Worm (Caenorhabditis elegans) whole organism, L1 larva: ENCODE measurements around the gene K09A9.6.
A peak's percentile ranks its signal among the peaks of the same experiment; 100 is the strongest.

ENCODE experiments used
- C04F5.9 ChIP-seq: sonication (generic microtip); optimal IDR thresholded peaks from 2 replicates; lab custom pipeline; 2016; ENCODE audit warnings: missing genetic modification characterization, missing compliant biosample characterization
- C16A3.4 ChIP-seq: fragments of 150-350 bp; optimal IDR thresholded peaks from 2 replicates; lab custom pipeline; 2014; ENCODE audit warnings: missing biosample characterization, missing genetic modification characterization
- C34B4.2 ChIP-seq: sonication (generic microtip); optimal IDR thresholded peaks from 2 replicates; lab custom pipeline; 2017; ENCODE audit warnings: mild to moderate bottlenecking, missing genetic modification characterization, missing compliant biosample characterization
- F16B12.6 ChIP-seq: fragments of 150-350 bp; optimal IDR thresholded peaks from 2 replicates; lab custom pipeline; 2014; ENCODE audit warnings: missing biosample characterization, missing genetic modification characterization
- Y116A8C.19 ChIP-seq: sonication (generic microtip); optimal IDR thresholded peaks from 2 replicates; lab custom pipeline; 2016; ENCODE audit warnings: missing compliant biosample characterization, missing genetic modification characterization, borderline replicate concordance
- aha-1 ChIP-seq: fragments of 150-350 bp; optimal IDR thresholded peaks from 2 replicates; lab custom pipeline; 2014; ENCODE audit warnings: missing biosample characterization, missing genetic modification characterization
- alr-1 ChIP-seq: fragments of 200-800 bp; sonication (Bioruptor generic); optimal IDR thresholded peaks from 2 replicates; lab custom pipeline; 2018; ENCODE audit warnings: borderline replicate concordance, mild to moderate bottlenecking, missing genetic modification characterization, missing compliant biosample characterization
- aly-2 ChIP-seq: fragments of 150-350 bp; optimal IDR thresholded peaks from 2 replicates; lab custom pipeline; 2014; ENCODE audit warnings: missing biosample characterization, missing genetic modification characterization
- ama-1 ChIP-seq: fragments of 150-350 bp; optimal IDR thresholded peaks from 2 replicates; lab custom pipeline; 2014
- blmp-1 ChIP-seq: fragments of 150-350 bp; optimal IDR thresholded peaks from 2 replicates; lab custom pipeline; 2014; ENCODE audit warnings: missing biosample characterization, missing genetic modification characterization
- ceh-63 ChIP-seq: fragments of 200-800 bp; sonication (Bioruptor generic); optimal IDR thresholded peaks from 2 replicates; lab custom pipeline; 2018; ENCODE audit warnings: mild to moderate bottlenecking, missing genetic modification characterization, missing compliant biosample characterization
- ceh-8 ChIP-seq: fragments of 200-800 bp; sonication (Bioruptor generic); optimal IDR thresholded peaks from 2 replicates; lab custom pipeline; 2018; ENCODE audit warnings: mild to moderate bottlenecking, missing genetic modification characterization, moderate library complexity, missing compliant biosample characterization
- ceh-82 ChIP-seq, 3 experiments: fragments of 150-350 bp in 1 of 3; sonication (generic microtip) in 2 of 3; optimal IDR thresholded peaks; 2 replicates each; lab custom pipeline; 2014 to 2017; ENCODE audit warnings: missing biosample characterization in 3 of 3, missing genetic modification characterization in 3 of 3
- ceh-88 ChIP-seq: fragments of 200-800 bp; sonication (Bioruptor generic); IDR thresholded peaks from 2 replicates; pipeline ENCODE4 v1.3.6; 2022; ENCODE audit warnings: missing genetic modification characterization, missing compliant biosample characterization
- dpl-1 ChIP-seq, 3 experiments: fragments of 150-350 bp in 2 of 3; sonication (generic microtip) in 1 of 3; optimal IDR thresholded peaks; 2 replicates each; lab custom pipeline; 2014 to 2017; ENCODE audit warnings: missing biosample characterization in 3 of 3, missing genetic modification characterization in 3 of 3, missing genetic modification reagents in 3 of 3
- efl-1 ChIP-seq, 4 experiments: fragments of 150-350 bp; optimal IDR thresholded peaks in 3 of 4; peaks in 1 of 4; 1 replicate in 1 of 4; 2 replicates in 3 of 4; lab custom pipeline; 2014; ENCODE audit warnings: missing biosample characterization in 2 of 4, missing genetic modification characterization in 2 of 4, missing genetic modification reagents in 2 of 4
- egl-13 ChIP-seq: sonication (generic microtip); optimal IDR thresholded peaks from 2 replicates; lab custom pipeline; 2016; ENCODE audit warnings: missing genotype, missing genetic modification reagents, missing genetic modification characterization, missing compliant biosample characterization
- egl-27 ChIP-seq, 2 experiments: fragments of 150-350 bp in 1 of 2; sonication (generic microtip); optimal IDR thresholded peaks; 3 replicates each; lab custom pipeline; 2017 to 2018; ENCODE audit warnings: missing biosample characterization in 2 of 2, missing genetic modification characterization in 2 of 2, missing genetic modification reagents in 2 of 2
- elt-3 ChIP-seq, 6 experiments: fragments of 150-350 bp in 1 of 6; sonication (generic microtip); optimal IDR thresholded peaks; 2 replicates each; lab custom pipeline; 2017 to 2018; ENCODE audit warnings: missing biosample characterization in 6 of 6, missing genetic modification characterization in 6 of 6, inconsistent platforms in 1 of 6
- ets-5 ChIP-seq: fragments of 200-800 bp; sonication (Bioruptor generic); IDR thresholded peaks from 2 replicates; pipeline ENCODE4 v1.3.6; 2022; ENCODE audit warnings: missing genetic modification characterization, missing compliant biosample characterization
- fkh-4 ChIP-seq: sonication (generic microtip); optimal IDR thresholded peaks from 2 replicates; lab custom pipeline; 2016; ENCODE audit warnings: missing compliant biosample characterization, missing genetic modification characterization, borderline replicate concordance
- fkh-8 ChIP-seq: sonication (generic microtip); optimal IDR thresholded peaks from 2 replicates; lab custom pipeline; 2016; ENCODE audit warnings: mild to moderate bottlenecking, missing genetic modification characterization, missing compliant biosample characterization
- grh-1 ChIP-seq: fragments of 200-800 bp; sonication (Bioruptor generic); IDR thresholded peaks from 2 replicates; pipeline ENCODE4 v1.3.6; 2022; ENCODE audit warnings: missing genetic modification reagents, missing genetic modification characterization, missing compliant biosample characterization
- irx-1 ChIP-seq: sonication (generic microtip); optimal IDR thresholded peaks from 2 replicates; lab custom pipeline; 2016; ENCODE audit warnings: missing genetic modification characterization, missing compliant biosample characterization
- jun-1 ChIP-seq: fragments of 150-350 bp; optimal IDR thresholded peaks from 2 replicates; lab custom pipeline; 2014; ENCODE audit warnings: missing biosample characterization, missing genetic modification reagents, missing genetic modification characterization
- lin-13 ChIP-seq: fragments of 150-350 bp; optimal IDR thresholded peaks from 2 replicates; lab custom pipeline; 2014; ENCODE audit warnings: missing biosample characterization, missing genetic modification reagents, missing genetic modification characterization
- lin-14 ChIP-seq: fragments of 200-800 bp; sonication (Bioruptor generic); optimal IDR thresholded peaks from 2 replicates; lab custom pipeline; 2018; ENCODE audit warnings: mild to moderate bottlenecking, missing genetic modification characterization, moderate library complexity, missing compliant biosample characterization
- mab-9 ChIP-seq: fragments of 200-800 bp; sonication (Bioruptor generic); IDR thresholded peaks from 2 replicates; pipeline ENCODE4 v1.3.6; 2022; ENCODE audit warnings: missing genetic modification reagents, missing genetic modification characterization, missing compliant biosample characterization
- mep-1 ChIP-seq: fragments of 150-350 bp; optimal IDR thresholded peaks from 2 replicates; lab custom pipeline; 2014; ENCODE audit warnings: missing biosample characterization, missing genetic modification characterization
- nhr-11 ChIP-seq: fragments of 150-350 bp; optimal IDR thresholded peaks from 2 replicates; lab custom pipeline; 2014; ENCODE audit warnings: missing biosample characterization, missing genetic modification characterization
- nhr-12 ChIP-seq: sonication (generic microtip); optimal IDR thresholded peaks from 2 replicates; lab custom pipeline; 2017; ENCODE audit warnings: missing biosample characterization, missing genetic modification characterization
- nhr-19 ChIP-seq: fragments of 200-800 bp; sonication (Bioruptor generic); conservative IDR thresholded peaks from 2 replicates; pipeline ENCODE4 v1.3.6; 2022; ENCODE audit warnings: missing genetic modification characterization, missing compliant biosample characterization
- nhr-237 ChIP-seq: fragments of 150-350 bp; optimal IDR thresholded peaks from 2 replicates; lab custom pipeline; 2014; ENCODE audit warnings: missing biosample characterization, missing genetic modification characterization
- nhr-28 ChIP-seq: fragments of 150-350 bp; optimal IDR thresholded peaks from 2 replicates; lab custom pipeline; 2014; ENCODE audit warnings: missing biosample characterization, missing genetic modification characterization
- nhr-71 ChIP-seq: sonication (generic microtip); optimal IDR thresholded peaks from 2 replicates; lab custom pipeline; 2016; ENCODE audit warnings: mild to moderate bottlenecking, missing genetic modification characterization, moderate library complexity, missing compliant biosample characterization
- nhr-76 ChIP-seq: sonication (generic microtip); optimal IDR thresholded peaks from 2 replicates; lab custom pipeline; 2017; ENCODE audit warnings: missing biosample characterization, missing genetic modification characterization
- nhr-77 ChIP-seq: fragments of 150-350 bp; optimal IDR thresholded peaks from 2 replicates; lab custom pipeline; 2014; ENCODE audit warnings: missing biosample characterization, missing genetic modification characterization
- nhr-84 ChIP-seq: sonication (generic microtip); optimal IDR thresholded peaks from 2 replicates; lab custom pipeline; 2017; ENCODE audit warnings: missing biosample characterization, missing genetic modification characterization
- nhr-85 ChIP-seq: sonication (generic microtip); peaks from one replicate; lab custom pipeline; 2016; ENCODE audit warnings: missing genetic modification characterization, inconsistent platforms, missing compliant biosample characterization
- pax-3 ChIP-seq: fragments of 200-800 bp; sonication (Bioruptor generic); optimal IDR thresholded peaks from 2 replicates; lab custom pipeline; 2018; ENCODE audit warnings: mild to moderate bottlenecking, missing genetic modification characterization, moderate library complexity, missing compliant biosample characterization
- pqm-1 ChIP-seq: sonication (generic microtip); optimal IDR thresholded peaks from 3 replicates; lab custom pipeline; 2017; ENCODE audit warnings: missing biosample characterization, missing genetic modification characterization
- skn-1 ChIP-seq: fragments of 150-350 bp; optimal IDR thresholded peaks from 2 replicates; lab custom pipeline; 2014; ENCODE audit warnings: missing biosample characterization, missing genetic modification characterization
- snpc-4 ChIP-seq: fragments of 150-350 bp; optimal IDR thresholded peaks from 2 replicates; lab custom pipeline; 2014; ENCODE audit warnings: missing biosample characterization, missing genetic modification characterization
- snu-23 ChIP-seq: sonication (generic microtip); optimal IDR thresholded peaks from 2 replicates; lab custom pipeline; 2016; ENCODE audit warnings: missing genetic modification characterization, missing compliant biosample characterization
- swsn-7 ChIP-seq: sonication (generic microtip); optimal IDR thresholded peaks from 2 replicates; lab custom pipeline; 2016; ENCODE audit warnings: missing genetic modification characterization, missing compliant biosample characterization
- tbx-2 ChIP-seq: sonication (generic microtip); optimal IDR thresholded peaks from 2 replicates; lab custom pipeline; 2016; ENCODE audit warnings: missing genetic modification characterization, missing compliant biosample characterization
- tlp-1 ChIP-seq: fragments of 150-350 bp; optimal IDR thresholded peaks from 2 replicates; lab custom pipeline; 2014; ENCODE audit warnings: missing biosample characterization, missing genetic modification characterization
- unc-130 ChIP-seq: fragments of 150-350 bp; optimal IDR thresholded peaks from 2 replicates; lab custom pipeline; 2017; ENCODE audit warnings: missing biosample characterization, missing genetic modification characterization, inconsistent platforms
- unc-86 ChIP-seq: sonication (generic microtip); optimal IDR thresholded peaks from 2 replicates; lab custom pipeline; 2016; ENCODE audit warnings: missing genetic modification characterization, missing compliant biosample characterization
- unc-98 ChIP-seq: fragments of 200-800 bp; sonication (Bioruptor generic); IDR thresholded peaks from 2 replicates; pipeline ENCODE4 v1.3.6; 2022; ENCODE audit warnings: missing genetic modification characterization, missing compliant biosample characterization
- vab-15 ChIP-seq: sonication (generic microtip); optimal IDR thresholded peaks from 2 replicates; lab custom pipeline; 2017; ENCODE audit warnings: missing genotype, mild to moderate bottlenecking, missing genetic modification characterization, missing compliant biosample characterization
- zip-4 ChIP-seq: fragments of 200-800 bp; sonication (Bioruptor generic); optimal IDR thresholded peaks from 2 replicates; lab custom pipeline; 2018; ENCODE audit warnings: mild to moderate bottlenecking, missing genetic modification characterization, moderate library complexity, missing compliant biosample characterization
- ztf-4 ChIP-seq: fragments of 150-350 bp; optimal IDR thresholded peaks from 2 replicates; lab custom pipeline; 2014; ENCODE audit warnings: missing biosample characterization, missing genetic modification characterization

The K09A9.6 gene

ce11 chrX:15626119-15626850 lies 49.2 kb downstream of the K09A9.6 start (continued):
- TF ChIP-seq grh-1 (peak; percentile 51; the same call in 1 of the 2 replicates), swsn-7 (tag; lab: Kevin White, UChicago) (no peak), pqm-1 (no peak), egl-27 (tag; optimal IDR thresholded peaks at IDR 0.05; lab: Kevin White, UChicago) (no peak), nhr-77 (no peak), ceh-82 (tag; optimal IDR thresholded peaks at IDR 0.05; lab: Kevin White, UChicago) (no peak), F16B12.6 (tag; lab: Kevin White, UChicago) (no peak), snu-23 (GFP tag; lab: Kevin White, UChicago) (peak; percentile 40), unc-98 (GFP tag; lab: Robert Waterston, UW) (no peak), mep-1 (tag; lab: Kevin White, UChicago) (no peak), blmp-1 (tag; lab: Kevin White, UChicago) (peak; percentile 31), elt-3 (tag; optimal IDR thresholded peaks at IDR 0.05; lab: Kevin White, UChicago) (peak in 3 of 6 experiments; percentile 19 to 80 (median 62)), pax-3 (tag; lab: Kevin White, UChicago) (no peak), tbx-2 (tag; lab: Kevin White, UChicago) (no peak), Y116A8C.19 (tag; lab: Kevin White, UChicago) (no peak), tlp-1 (tag; lab: Kevin White, UChicago) (no peak), ceh-63 (no peak), zip-4 (GFP tag; lab: Kevin White, UChicago) (no peak), nhr-12 (no peak), nhr-76 (tag; lab: Kevin White, UChicago) (no peak), fkh-8 (no peak), ama-1 (lab: Kevin White, UChicago) (no peak), ztf-4 (tag; lab: Kevin White, UChicago) (no peak), mab-9 (GFP tag; lab: Robert Waterston, UW) (no peak), jun-1 (no peak), lin-13 (GFP tag; lab: Kevin White, UChicago) (no peak), skn-1 (tag; lab: Kevin White, UChicago) (no peak), unc-86 (tag; lab: Kevin White, UChicago) (no peak), aha-1 (tag; lab: Kevin White, UChicago) (no peak), irx-1 (tag; lab: Kevin White, UChicago) (no peak), ceh-88 (GFP tag; lab: Robert Waterston, UW) (no peak), unc-130 (no peak), nhr-11 (tag; lab: Kevin White, UChicago) (no peak), nhr-28 (tag; lab: Kevin White, UChicago) (no peak), C34B4.2 (tag; lab: Kevin White, UChicago) (no peak), nhr-237 (no peak), alr-1 (tag; lab: Kevin White, UChicago) (no peak), nhr-19 (GFP tag; lab: Robert Waterston, UW) (0 out of 2 replicates have a peak, but pooled peaks have one; percentile 19), nhr-85 (peak; percentile 85), C16A3.4 (no peak), ets-5 (no peak), egl-13 (tag; lab: Kevin White, UChicago) (no peak), dpl-1 (GFP tag; optimal IDR thresholded peaks at IDR 0.05; lab: Kevin White, UChicago) (no peak), C04F5.9 (no peak), fkh-4 (tag; lab: Kevin White, UChicago) (no peak), aly-2 (tag; lab: Kevin White, UChicago) (no peak), ceh-8 (no peak), vab-15 (tag; lab: Kevin White, UChicago) (no peak), lin-14 (peak; percentile 38), snpc-4 (tag; lab: Kevin White, UChicago) (no peak), efl-1 (optimal IDR thresholded peaks at IDR 0.05; lab: Kevin White, UChicago) (no peak), efl-1 (GFP tag; optimal IDR thresholded peaks at IDR 0.05 in 1 of 2; lab: Kevin White, UChicago) (no peak), nhr-71 (tag; lab: Kevin White, UChicago) (peak; percentile 26), nhr-84 (no peak)
